Worm (Caenorhabditis elegans) whole organism, late embryonic: ENCODE data around the gene C18E9.8.

Experiments
- C08G9.2 ChIP-seq: sonication (generic microtip); optimal IDR thresholded peaks from 2 replicates; lab custom pipeline; 2016; ENCODE audit warnings: mild to moderate bottlenecking, missing genetic modification characterization, moderate library complexity, missing compliant biosample characterization
- K02D7.2 ChIP-seq: sonication (generic microtip); optimal IDR thresholded peaks from 2 replicates; lab custom pipeline; 2017; ENCODE audit warnings: mild to moderate bottlenecking, missing genetic modification characterization, missing compliant biosample characterization
- T23F11.4 ChIP-seq: fragments of 200-800 bp; sonication (Bioruptor generic); optimal IDR thresholded peaks from 2 replicates; lab custom pipeline; 2018; ENCODE audit warnings: mild to moderate bottlenecking, missing genetic modification characterization, missing compliant biosample characterization
- ahr-1 ChIP-seq: sonication (generic microtip); optimal IDR thresholded peaks from 2 replicates; lab custom pipeline; 2016; ENCODE audit warnings: missing genetic modification characterization, missing compliant biosample characterization
- ceh-14 ChIP-seq: sonication (generic microtip); optimal IDR thresholded peaks from 2 replicates; lab custom pipeline; 2016; ENCODE audit warnings: missing genotype, missing genetic modification characterization, missing compliant biosample characterization
- ceh-18 ChIP-seq: sonication (generic microtip); optimal IDR thresholded peaks from 2 replicates; lab custom pipeline; 2016; ENCODE audit warnings: missing genetic modification characterization, missing compliant biosample characterization
- ceh-19 ChIP-seq: fragments of 200-800 bp; sonication (Bioruptor generic); optimal IDR thresholded peaks from 2 replicates; lab custom pipeline; 2018; ENCODE audit warnings: mild to moderate bottlenecking, missing genetic modification characterization, missing compliant biosample characterization
- ceh-24 ChIP-seq: sonication (generic microtip); optimal IDR thresholded peaks from 2 replicates; lab custom pipeline; 2016; ENCODE audit warnings: mild to moderate bottlenecking, missing genetic modification characterization, missing compliant biosample characterization
- ceh-31 ChIP-seq: sonication (generic microtip); optimal IDR thresholded peaks from 2 replicates; lab custom pipeline; 2016; ENCODE audit warnings: missing genetic modification characterization, missing compliant biosample characterization
- ceh-45 ChIP-seq: fragments of 200-800 bp; sonication (Bioruptor generic); IDR thresholded peaks from 2 replicates; pipeline ENCODE4 v1.3.6; 2022; ENCODE audit warnings: missing genetic modification reagents, missing genetic modification characterization, missing compliant biosample characterization
- ceh-6 ChIP-seq: fragments of 200-800 bp; sonication (Bioruptor generic); optimal IDR thresholded peaks from 2 replicates; lab custom pipeline; 2018; ENCODE audit warnings: mild to moderate bottlenecking, missing genetic modification characterization, missing compliant biosample characterization
- che-1 ChIP-seq: sonication (generic microtip); optimal IDR thresholded peaks from 2 replicates; lab custom pipeline; 2016; ENCODE audit warnings: mild to moderate bottlenecking, missing genetic modification characterization, missing compliant biosample characterization
- elt-2 ChIP-seq: sonication (generic microtip); optimal IDR thresholded peaks from 2 replicates; lab custom pipeline; 2016; ENCODE audit warnings: missing genetic modification reagents, missing genetic modification characterization, missing compliant biosample characterization
- ets-4 ChIP-seq: sonication (generic microtip); optimal IDR thresholded peaks from 2 replicates; lab custom pipeline; 2016; ENCODE audit warnings: missing genetic modification characterization, missing compliant biosample characterization
- eyg-1 ChIP-seq: sonication (generic microtip); optimal IDR thresholded peaks from 2 replicates; lab custom pipeline; 2016; ENCODE audit warnings: missing genotype, missing genetic modification characterization, missing compliant biosample characterization
- fkh-10 ChIP-seq: fragments of 150-350 bp; optimal IDR thresholded peaks from 2 replicates; lab custom pipeline; 2014; ENCODE audit warnings: missing biosample characterization, missing genetic modification reagents, missing genetic modification characterization
- fkh-6 ChIP-seq: sonication (generic microtip); optimal IDR thresholded peaks from 2 replicates; lab custom pipeline; 2016; ENCODE audit warnings: missing genetic modification characterization, missing compliant biosample characterization
- gmeb-2 ChIP-seq: sonication (generic microtip); optimal IDR thresholded peaks from 2 replicates; lab custom pipeline; 2016; ENCODE audit warnings: missing genetic modification characterization, inconsistent platforms, missing compliant biosample characterization
- hlh-13 ChIP-seq: fragments of 200-800 bp; sonication (Bioruptor generic); optimal IDR thresholded peaks from 2 replicates; lab custom pipeline; 2018; ENCODE audit warnings: mild to moderate bottlenecking, missing genetic modification characterization, missing compliant biosample characterization
- hlh-30 ChIP-seq: sonication (generic microtip); optimal IDR thresholded peaks from 2 replicates; lab custom pipeline; 2017; ENCODE audit warnings: antibody characterized with exemption, missing genetic modification characterization, missing compliant biosample characterization; ENCODE audit not compliant: insufficient read depth
- hlh-6 ChIP-seq: sonication (generic microtip); optimal IDR thresholded peaks from 2 replicates; lab custom pipeline; 2016; ENCODE audit warnings: missing genotype, missing genetic modification characterization, missing compliant biosample characterization
- hlh-8 ChIP-seq: sonication (generic microtip); optimal IDR thresholded peaks from 2 replicates; lab custom pipeline; 2016; ENCODE audit warnings: missing genotype, missing genetic modification characterization, missing compliant biosample characterization
- madf-2 ChIP-seq: sonication (generic microtip); optimal IDR thresholded peaks from 2 replicates; lab custom pipeline; 2017; ENCODE audit warnings: missing genetic modification characterization, missing compliant biosample characterization
- mec-3 ChIP-seq: sonication (generic microtip); optimal IDR thresholded peaks from 2 replicates; lab custom pipeline; 2016; ENCODE audit warnings: borderline replicate concordance, missing genetic modification characterization, missing compliant biosample characterization
- nfya-1 ChIP-seq: sonication (generic microtip); optimal IDR thresholded peaks from 2 replicates; lab custom pipeline; 2017; ENCODE audit warnings: missing genetic modification characterization, mild to moderate bottlenecking, missing compliant biosample characterization, antibody characterized with exemption, moderate library complexity
- nhr-232 ChIP-seq: sonication (generic microtip); optimal IDR thresholded peaks from 2 replicates; lab custom pipeline; 2016; ENCODE audit warnings: missing genetic modification characterization, missing compliant biosample characterization
- odd-2 ChIP-seq: sonication (generic microtip); optimal IDR thresholded peaks from 2 replicates; lab custom pipeline; 2017; ENCODE audit warnings: antibody characterized with exemption, mild to moderate bottlenecking, missing genetic modification characterization, missing compliant biosample characterization
- pag-3 ChIP-seq: sonication (generic microtip); optimal IDR thresholded peaks from 2 replicates; lab custom pipeline; 2016; ENCODE audit warnings: missing compliant biosample characterization, missing genetic modification characterization, borderline replicate concordance
- pat-9 ChIP-seq: fragments of 200-800 bp; sonication (Bioruptor generic); optimal IDR thresholded peaks from 2 replicates; lab custom pipeline; 2018; ENCODE audit warnings: mild to moderate bottlenecking, missing genetic modification characterization, moderate library complexity, missing compliant biosample characterization
- pax-1 ChIP-seq: fragments of 150-350 bp; optimal IDR thresholded peaks from 2 replicates; lab custom pipeline; 2014; ENCODE audit warnings: missing biosample characterization, missing genetic modification characterization
- pha-2 ChIP-seq: sonication (generic microtip); optimal IDR thresholded peaks from 2 replicates; lab custom pipeline; 2017; ENCODE audit warnings: mild to moderate bottlenecking, missing genetic modification characterization, missing compliant biosample characterization
- pha-4 ChIP-seq: fragments of 150-350 bp; optimal IDR thresholded peaks from 2 replicates; lab custom pipeline; 2018; ENCODE audit warnings: missing biosample characterization, missing genetic modification reagents, missing genetic modification characterization
- pqm-1 ChIP-seq: sonication (generic microtip); optimal IDR thresholded peaks from 2 replicates; lab custom pipeline; 2016; ENCODE audit warnings: missing genetic modification characterization, missing compliant biosample characterization
- pros-1 ChIP-seq: fragments of 150-350 bp; optimal IDR thresholded peaks from 2 replicates; lab custom pipeline; 2014; ENCODE audit warnings: missing biosample characterization, missing genetic modification reagents, missing genetic modification characterization
- ref-2 ChIP-seq: sonication (generic microtip); optimal IDR thresholded peaks from 2 replicates; lab custom pipeline; 2016; ENCODE audit warnings: missing genetic modification characterization, missing compliant biosample characterization
- rnt-1 ChIP-seq: sonication (generic microtip); optimal IDR thresholded peaks from 2 replicates; lab custom pipeline; 2016; ENCODE audit warnings: missing genetic modification characterization, missing compliant biosample characterization
- sox-4 ChIP-seq: sonication (generic microtip); optimal IDR thresholded peaks from 2 replicates; lab custom pipeline; 2017; ENCODE audit warnings: mild to moderate bottlenecking, missing genetic modification characterization, inconsistent platforms, missing compliant biosample characterization
- syd-9 ChIP-seq: sonication (generic microtip); optimal IDR thresholded peaks from 2 replicates; lab custom pipeline; 2016; ENCODE audit warnings: mild to moderate bottlenecking, missing genetic modification characterization, moderate library complexity, missing compliant biosample characterization
- tbx-2 ChIP-seq: sonication (generic microtip); optimal IDR thresholded peaks from 2 replicates; lab custom pipeline; 2016; ENCODE audit warnings: missing genetic modification characterization, missing compliant biosample characterization
- ttx-3 ChIP-seq: sonication (generic microtip); optimal IDR thresholded peaks from 2 replicates; lab custom pipeline; 2016; ENCODE audit warnings: missing genetic modification reagents, missing genetic modification characterization, missing compliant biosample characterization
- unc-3 ChIP-seq, 2 experiments: fragments of 200-800 bp in 1 of 2; sonication (Bioruptor generic) in 1 of 2; sonication (generic microtip) in 1 of 2; conservative IDR thresholded peaks in 1 of 2; optimal IDR thresholded peaks in 1 of 2; 2 replicates each; pipeline versions ENCODE4 v1.3.6 to Lab custom; 2016 to 2022; ENCODE audit warnings: missing compliant biosample characterization in 2 of 2, missing genetic modification characterization in 2 of 2, missing genetic modification reagents in 1 of 2
- unc-55 ChIP-seq: sonication (generic microtip); optimal IDR thresholded peaks from 2 replicates; lab custom pipeline; 2017; ENCODE audit warnings: missing biosample characterization, missing genetic modification reagents, missing genetic modification characterization
- unc-86 ChIP-seq: sonication (generic microtip); optimal IDR thresholded peaks from 2 replicates; lab custom pipeline; 2016; ENCODE audit warnings: missing genetic modification characterization, missing compliant biosample characterization
- zip-5 ChIP-seq: sonication (generic microtip); optimal IDR thresholded peaks from 2 replicates; lab custom pipeline; 2016; ENCODE audit warnings: missing genetic modification characterization, missing compliant biosample characterization

The C18E9.8 gene

ce11 chrII:8982683-8983082 lies 5.2 kb downstream of the C18E9.8 start, which contains the start of gene C18E9.7:
C18E9.7 (minus strand) TSS chrII:8982783.
- TF ChIP-seq odd-2 (tag; lab: Kevin White, UChicago) (no peak), pag-3 (no peak), ttx-3 (tag; lab: Kevin White, UChicago) (no peak), pha-4 (no peak), ceh-19 (no peak), T23F11.4 (no peak), tbx-2 (tag; lab: Kevin White, UChicago) (no peak), mec-3 (no peak), pat-9 (no peak), rnt-1 (no peak), C08G9.2 (tag; lab: Kevin White, UChicago) (no peak), elt-2 (tag; lab: Kevin White, UChicago) (no peak), ceh-45 (no peak), pax-1 (tag; lab: Kevin White, UChicago) (no peak), pqm-1 (tag; lab: Kevin White, UChicago) (no peak), nhr-232 (tag; lab: Kevin White, UChicago) (no peak), pros-1 (no peak)

ce11 chrII:8973516-8974043 lies 14.3 kb downstream of the C18E9.8 start, which contains the start of gene tomm-40:
tomm-40 (minus strand) TSS chrII:8973566.
- peak; percentile 5 for TF ChIP-seq elt-2 (tag; lab: Kevin White, UChicago)
- TF ChIP-seq ceh-6 = no peak

- TF ChIP-seq nfya-1 (tag; lab: Kevin White, UChicago) = peak; percentile 67
- TF ChIP-seq K02D7.2 (tag; lab: Kevin White, UChicago) = peak; percentile 6
- no peak for TF ChIP-seq rnt-1
- TF ChIP-seq pha-2 (tag; lab: Kevin White, UChicago) = no peak
- TF ChIP-seq eyg-1 (tag; lab: Kevin White, UChicago) = no peak
- TF ChIP-seq ref-2 (tag; lab: Kevin White, UChicago) = peak; percentile 62
- TF ChIP-seq pax-1 (tag; lab: Kevin White, UChicago) = no peak
- no peak for TF ChIP-seq fkh-6 (tag; lab: Kevin White, UChicago)
- TF ChIP-seq odd-2 (tag; lab: Kevin White, UChicago) = no peak
- no peak for TF ChIP-seq ceh-45
- no peak for TF ChIP-seq fkh-10 (GFP tag; lab: Kevin White, UChicago)
- no peak for TF ChIP-seq che-1 (tag; lab: Kevin White, UChicago)
- no peak for TF ChIP-seq T23F11.4
- TF ChIP-seq hlh-6 (tag; lab: Kevin White, UChicago) = no peak
- TF ChIP-seq ceh-6 = no peak
- no peak for TF ChIP-seq gmeb-2
- TF ChIP-seq hlh-30 (tag; lab: Kevin White, UChicago) = peak; percentile 21
- TF ChIP-seq ttx-3 (tag; lab: Kevin White, UChicago) = no peak
- peak; percentile 19 for TF ChIP-seq zip-5 (tag; lab: Kevin White, UChicago)
- no peak for TF ChIP-seq pat-9
- TF ChIP-seq hlh-13 (GFP tag; lab: Kevin White, UChicago) = no peak
- no peak for TF ChIP-seq ceh-24 (tag; lab: Kevin White, UChicago)
- no peak for TF ChIP-seq sox-4
- TF ChIP-seq pros-1 = no peak
- no peak for TF ChIP-seq pag-3
- no peak for TF ChIP-seq unc-3 (GFP tag; conservative IDR thresholded peaks at IDR 0.05; lab: Robert Waterston, UW)
- TF ChIP-seq unc-3 (tag; optimal IDR thresholded peaks at IDR 0.05; lab: Kevin White, UChicago) = peak; percentile 48
- no peak for TF ChIP-seq ets-4 (tag; lab: Kevin White, UChicago)
- no peak for TF ChIP-seq ahr-1 (tag; lab: Kevin White, UChicago)
- TF ChIP-seq ceh-31 (tag; lab: Kevin White, UChicago) = peak; percentile 76
- TF ChIP-seq unc-55 = no peak
- peak; percentile 0 for TF ChIP-seq nhr-232 (tag; lab: Kevin White, UChicago)
- peak; percentile 8 for TF ChIP-seq madf-2 (tag; lab: Kevin White, UChicago)
- no peak for TF ChIP-seq hlh-8
- peak; percentile 35 for TF ChIP-seq unc-86 (tag; lab: Kevin White, UChicago)
- TF ChIP-seq ceh-18 (tag; lab: Kevin White, UChicago) = peak; percentile 47
- peak; percentile 38 for TF ChIP-seq ceh-14
- TF ChIP-seq syd-9 (tag; lab: Kevin White, UChicago) = peak; percentile 34
Measured at ce11 chrII:8969251-8970183, 18.3 kb downstream of the C18E9.8 start, which contains the start of the genes szy-20 and C18E9.5. szy-20 (minus strand) TSS chrII:8969333. C18E9.5 (plus strand) TSS chrII:8969980.
